Fruit fly (Drosophila melanogaster): ENCODE measurements around the gene CG17065.
A peak's percentile ranks its signal among the peaks of the same experiment; 100 is the strongest.

The CG17065 gene

DNA sequence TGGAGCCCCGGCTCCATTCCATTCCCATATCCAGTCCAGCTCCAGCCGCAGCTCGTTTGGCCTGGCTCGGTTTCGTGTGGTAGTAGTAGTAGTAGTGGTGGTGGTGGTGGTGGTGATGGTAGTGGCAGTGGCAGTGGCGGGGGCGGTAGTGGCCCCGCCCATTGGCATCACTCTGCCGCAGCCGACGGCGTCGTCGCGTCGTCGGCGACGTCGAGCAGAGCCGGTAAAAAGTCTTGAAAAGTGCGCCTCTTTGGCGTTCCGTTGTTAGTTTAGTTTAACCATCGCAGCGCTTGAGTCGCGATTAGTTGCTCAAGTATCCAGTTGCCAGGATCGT lies 17.4 kb downstream of the CG17065 start, which contains the start of gene obst-A (continued):
- TF ChIP-seq CG10209 (GFP tag; optimal IDR thresholded peaks at IDR 0.05) = no peak
- TF ChIP-seq Adf1 (GFP tag; IDR thresholded peaks at IDR 0.05) = peak; percentile 49; the same call in 1 of the 2 replicates
- peak; percentile 33; the same call in 1 of the 3 replicates for TF ChIP-seq sr (GFP tag; IDR thresholded peaks at IDR 0.05)
- no peak for TF ChIP-seq CG10979 (tag; optimal IDR thresholded peaks at IDR 0.05)
- no peak for TF ChIP-seq cwo (GFP tag; optimal IDR thresholded peaks at IDR 0.05)
- TF ChIP-seq CG10565 (GFP tag; optimal IDR thresholded peaks at IDR 0.05) = no peak
- no peak for TF ChIP-seq pb (GFP tag; optimal IDR thresholded peaks at IDR 0.05)
- TF ChIP-seq Sry-δ (GFP tag; optimal IDR thresholded peaks at IDR 0.05) = no peak
- no peak for TF ChIP-seq kah (GFP tag; optimal IDR thresholded peaks at IDR 0.05)
- TF ChIP-seq HLH4C (GFP tag; IDR thresholded peaks at IDR 0.05; ENCODE audit: partially characterized antibody) = no peak
- no peak for TF ChIP-seq ewg (GFP tag; optimal IDR thresholded peaks at IDR 0.05)
- TF ChIP-seq ara (GFP tag; IDR thresholded peaks at IDR 0.05) = no peak
- peak; percentile 48 for TF ChIP-seq CG12769 (tag; optimal IDR thresholded peaks at IDR 0.05)
- no peak for TF ChIP-seq CG16815 (GFP tag; optimal IDR thresholded peaks at IDR 0.05)
- no peak for TF ChIP-seq eyg (GFP tag; optimal IDR thresholded peaks at IDR 0.05)

DNA sequence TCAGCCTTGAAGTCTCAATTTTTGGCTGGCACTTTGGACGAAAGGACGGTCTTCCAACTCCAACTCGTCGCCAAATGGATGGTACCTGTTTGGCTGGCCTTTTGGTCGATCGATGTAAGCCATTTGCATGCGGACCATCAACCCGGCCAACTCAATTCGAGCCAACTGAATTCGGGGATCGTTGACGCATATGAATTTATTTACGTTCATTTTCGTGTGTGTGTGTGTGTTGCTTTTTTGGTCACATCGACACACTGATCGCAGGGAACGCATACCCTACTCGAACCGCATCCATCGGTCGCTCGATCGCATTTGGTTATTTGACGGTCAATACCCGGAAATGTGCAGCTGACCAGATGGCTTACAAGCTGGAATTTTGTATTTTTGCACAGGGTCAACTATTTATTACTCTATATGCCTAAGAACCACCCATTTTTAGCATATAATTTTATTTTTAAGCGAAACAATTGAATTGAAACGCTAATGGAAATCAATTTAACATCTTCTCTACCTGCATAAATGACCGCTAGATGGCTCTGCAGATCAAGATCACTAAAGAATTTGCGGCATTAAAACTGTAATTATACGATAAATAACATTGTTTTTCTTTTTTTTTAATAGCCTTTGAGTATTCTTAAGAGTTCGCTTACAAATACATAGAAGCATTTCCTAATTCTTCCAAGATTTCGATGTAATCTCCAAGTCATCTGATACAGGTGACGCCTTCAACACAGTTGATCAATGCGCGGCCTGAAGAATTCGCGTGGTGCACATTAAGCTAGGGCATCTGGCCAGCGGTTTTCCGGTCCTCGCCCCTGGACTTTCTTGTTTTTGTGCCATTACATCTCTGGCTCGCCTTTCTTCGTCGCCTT lies 18.0 kb downstream of the CG17065 start:
- TF ChIP-seq Ets65A (GFP tag) (peak; percentile 20), Vsx1 (GFP tag; optimal IDR thresholded peaks at IDR 0.05) (no peak), cg (GFP tag; optimal IDR thresholded peaks at IDR 0.05) (peak; percentile 13), br (optimal IDR thresholded peaks at IDR 0.05) (no peak), lmd (GFP tag; IDR thresholded peaks at IDR 0.05) (0 out of 2 replicates have a peak, but pooled peaks have one; percentile 9), row (GFP tag; IDR thresholded peaks at IDR 0.05) (peak; percentile 20; the same call in 1 of the 3 replicates), CG31224 (GFP tag; IDR thresholded peaks at IDR 0.05) (no peak), CG12769 (tag; optimal IDR thresholded peaks at IDR 0.05) (peak; percentile 71), CG11504 (tag; optimal IDR thresholded peaks at IDR 0.05) (no peak), Ets97D (GFP tag; optimal IDR thresholded peaks at IDR 0.05) (no peak), Dip2 (GFP tag; IDR thresholded peaks at IDR 0.05) (peak; percentile 70), vvl (GFP tag; IDR thresholded peaks at IDR 0.05) (peak; percentile 62; the same call in 1 of the 2 replicates), CTCF (GFP tag; optimal IDR thresholded peaks at IDR 0.05) (peak; percentile 86), onecut (GFP tag; IDR thresholded peaks at IDR 0.05) (0 out of 2 replicates have a peak, but pooled peaks have one; percentile 11), CG10979 (tag; optimal IDR thresholded peaks at IDR 0.05) (peak; percentile 85), CG12659 (GFP tag; optimal IDR thresholded peaks at IDR 0.05) (no peak), Med (GFP tag) (peak; percentile 14), D19A (tag; optimal IDR thresholded peaks at IDR 0.05) (peak; percentile 38), sim (GFP tag; IDR thresholded peaks at IDR 0.05) (no peak), H15 (GFP tag; IDR thresholded peaks at IDR 0.05) (no peak)

- TF ChIP-seq CG30403 (GFP tag; optimal IDR thresholded peaks at IDR 0.05) (no peak), Blimp-1 (GFP tag; optimal IDR thresholded peaks at IDR 0.05) (peak; percentile 80), grn (GFP tag; optimal IDR thresholded peaks at IDR 0.05) (peak; percentile 82), CG9876 (GFP tag; optimal IDR thresholded peaks at IDR 0.05) (no peak), chinmo (GFP tag; IDR thresholded peaks at IDR 0.05; ENCODE audit: partially characterized antibody) (peak; percentile 82; the same call in 2 of the 4 replicates), CG42726 (GFP tag; IDR thresholded peaks at IDR 0.05; ENCODE audit: partially characterized antibody) (no peak), az2 (GFP tag; optimal IDR thresholded peaks at IDR 0.05) (no peak), onecut (GFP tag; IDR thresholded peaks at IDR 0.05) (peak; percentile 40; the same call in 1 of the 2 replicates), CG13287 (GFP tag; IDR thresholded peaks at IDR 0.05; ENCODE audit: partially characterized antibody) (no peak), kni (GFP tag; optimal IDR thresholded peaks at IDR 0.05) (peak; percentile 8), CG12769 (tag; optimal IDR thresholded peaks at IDR 0.05) (peak; percentile 89), Rx (GFP tag; IDR thresholded peaks at IDR 0.05) (no peak), abd-A (tag; optimal IDR thresholded peaks at IDR 0.05) (peak; percentile 91), crol (GFP tag; IDR thresholded peaks at IDR 0.05) (peak; percentile 64), ash1 (GFP tag; optimal IDR thresholded peaks at IDR 0.05) (no peak), mld (GFP tag; IDR thresholded peaks at IDR 0.05; ENCODE audit: partially characterized antibody) (no peak), CG13894 (tag; optimal IDR thresholded peaks at IDR 0.05) (peak; percentile 94), Vsx1 (GFP tag; optimal IDR thresholded peaks at IDR 0.05) (peak; percentile 47)
These were observed 19.1 kb downstream of the CG17065 start for dm6 chrX:20237914-20238313.

Measured in whole organism, embryonic.